Fruit fly (Drosophila melanogaster) whole organism, embryonic: ENCODE results near the gene CG45002.

Experiments
- CG10462 ChIP-seq: fragments of 200-800 bp; sonication (Bioruptor generic); optimal IDR thresholded peaks from 2 replicates; lab custom pipeline; 2016; ENCODE audit warnings: missing biosample characterization, missing genetic modification characterization
- CG10543 ChIP-seq: fragments of 200-800 bp; sonication (Bioruptor generic); optimal IDR thresholded peaks from 3 replicates; lab custom pipeline; 2017; ENCODE audit warnings: missing biosample characterization, mild to moderate bottlenecking, missing genetic modification characterization, moderate library complexity
- CG10565 ChIP-seq: fragments of 200-800 bp; sonication (Bioruptor generic); optimal IDR thresholded peaks from 3 replicates; lab custom pipeline; 2016; ENCODE audit warnings: missing biosample characterization, mild to moderate bottlenecking, missing genetic modification characterization
- CG10654 ChIP-seq: fragments of 200-800 bp; sonication (Bioruptor generic); optimal IDR thresholded peaks from 2 replicates; lab custom pipeline; 2016; ENCODE audit warnings: missing biosample characterization, missing genetic modification characterization
- CG11093 ChIP-seq: fragments of 200-800 bp; sonication (Bioruptor generic); IDR thresholded peaks from 3 replicates; pipeline ENCODE4 v1.3.6; 2022; ENCODE audit warnings: missing biosample characterization, missing genetic modification characterization
- CG12659 ChIP-seq: fragments of 200-800 bp; sonication (Bioruptor generic); optimal IDR thresholded peaks from 3 replicates; lab custom pipeline; 2017; ENCODE audit warnings: mild to moderate bottlenecking, missing biosample characterization, missing genetic modification reagents, missing genetic modification characterization
- CG15601 ChIP-seq: fragments of 200-800 bp; sonication (Bioruptor generic); optimal IDR thresholded peaks from 3 replicates; lab custom pipeline; 2019; ENCODE audit warnings: missing biosample characterization, mild to moderate bottlenecking, missing genetic modification characterization, moderate library complexity
- CG1602 ChIP-seq: fragments of 200-800 bp; sonication (Bioruptor generic); optimal IDR thresholded peaks from 3 replicates; lab custom pipeline; 2016; ENCODE audit warnings: missing biosample characterization, missing genetic modification characterization
- CG16813 ChIP-seq: fragments of 200-800 bp; sonication (Bioruptor generic); IDR thresholded peaks from 3 replicates; pipeline ENCODE4 v1.3.6; 2022; ENCODE audit warnings: missing biosample characterization, missing genetic modification characterization; ENCODE audit not compliant: partially characterized antibody
- CG17829 ChIP-seq: fragments of 200-800 bp; optimal IDR thresholded peaks from 2 replicates; lab custom pipeline; 2019; ENCODE audit warnings: missing biosample characterization, mild to moderate bottlenecking, missing genetic modification characterization, moderate library complexity
- CG17912 ChIP-seq: fragments of 200-800 bp; sonication (Bioruptor generic); optimal IDR thresholded peaks from 2 replicates; lab custom pipeline; 2018; ENCODE audit warnings: missing biosample characterization, mild to moderate bottlenecking, missing genetic modification characterization
- CG30020 ChIP-seq: fragments of 200-800 bp; optimal IDR thresholded peaks from 2 replicates; lab custom pipeline; 2019; ENCODE audit warnings: missing biosample characterization, mild to moderate bottlenecking, missing genetic modification characterization, moderate library complexity
- CG30431 ChIP-seq: fragments of 200-800 bp; sonication (Bioruptor generic); optimal IDR thresholded peaks from 2 replicates; lab custom pipeline; 2017; ENCODE audit warnings: missing biosample characterization, missing genetic modification characterization
- CG31388 ChIP-seq: fragments of 200-800 bp; sonication (Bioruptor generic); optimal IDR thresholded peaks from 2 replicates; lab custom pipeline; 2016; ENCODE audit warnings: missing biosample characterization, missing genetic modification characterization
- CG32772 ChIP-seq: fragments of 200-800 bp; sonication (Bioruptor generic); IDR thresholded peaks from 2 replicates; pipeline ENCODE4 v1.3.6; 2022; ENCODE audit warnings: missing biosample characterization, missing genetic modification characterization
- CG34224 ChIP-seq: fragments of 200-800 bp; sonication (Bioruptor generic); IDR thresholded peaks from 3 replicates; pipeline ENCODE4 v1.3.6; 2022; ENCODE audit warnings: missing biosample characterization, missing genetic modification characterization; ENCODE audit not compliant: partially characterized antibody
- CG6854 ChIP-seq: fragments of 200-800 bp; sonication (Bioruptor generic); optimal IDR thresholded peaks from 3 replicates; lab custom pipeline; 2017; ENCODE audit warnings: missing biosample characterization, mild to moderate bottlenecking, missing genetic modification characterization
- CG7786 ChIP-seq: fragments of 200-800 bp; sonication (Bioruptor generic); optimal IDR thresholded peaks from 2 replicates; lab custom pipeline; 2016; ENCODE audit warnings: missing biosample characterization, missing genetic modification characterization
- CG8089 ChIP-seq: fragments of 200-800 bp; sonication (Bioruptor generic); optimal IDR thresholded peaks from 3 replicates; lab custom pipeline; 2016; ENCODE audit warnings: missing biosample characterization, missing genetic modification characterization
- CG9797 ChIP-seq: fragments of 200-800 bp; sonication (Bioruptor generic); optimal IDR thresholded peaks from 3 replicates; lab custom pipeline; 2018; ENCODE audit warnings: missing biosample characterization, mild to moderate bottlenecking, missing genetic modification characterization
- CG9876 ChIP-seq: fragments of 200-800 bp; sonication (Bioruptor generic); optimal IDR thresholded peaks from 2 replicates; lab custom pipeline; 2016; ENCODE audit warnings: missing biosample characterization, missing genetic modification characterization
- CTCF ChIP-seq: fragments of 200-800 bp; sonication (Bioruptor generic); optimal IDR thresholded peaks from 2 replicates; lab custom pipeline; 2017; ENCODE audit warnings: missing biosample characterization, mild to moderate bottlenecking, missing genetic modification characterization, moderate library complexity
- Chrac-16 ChIP-seq: fragments of 200-800 bp; sonication (Bioruptor generic); optimal IDR thresholded peaks from 3 replicates; lab custom pipeline; 2016; ENCODE audit warnings: missing biosample characterization, missing genetic modification characterization
- Drgx ChIP-seq: fragments of 200-800 bp; sonication (Bioruptor generic); IDR thresholded peaks from 2 replicates; pipeline ENCODE4 v1.3.6; 2022; ENCODE audit warnings: missing biosample characterization, missing genetic modification characterization
- E2f1 ChIP-seq: fragments of 200-800 bp; sonication (Bioruptor generic); IDR thresholded peaks from 2 replicates; pipeline ENCODE4 v1.3.6; 2022; ENCODE audit warnings: missing biosample characterization, missing genetic modification characterization
- ERR ChIP-seq: fragments of 200-800 bp; sonication (Bioruptor generic); optimal IDR thresholded peaks from 2 replicates; lab custom pipeline; 2016; ENCODE audit warnings: missing biosample characterization, missing genetic modification characterization
- Gsc ChIP-seq: fragments of 200-800 bp; sonication (Bioruptor generic); IDR thresholded peaks from 2 replicates; pipeline ENCODE4 v1.3.6; 2022; ENCODE audit warnings: missing biosample characterization, missing genetic modification characterization
- Hr51 ChIP-seq, 2 experiments: fragments of 200-800 bp; sonication (Bioruptor generic); optimal IDR thresholded peaks; 2 replicates in 1 of 2; 3 replicates in 1 of 2; lab custom pipeline; 2016 to 2018; ENCODE audit warnings: missing biosample characterization in 2 of 2, missing genetic modification characterization in 2 of 2, mild to moderate bottlenecking in 1 of 2, moderate library complexity in 1 of 2
- Max ChIP-seq: fragments of 200-800 bp; sonication (Bioruptor generic); optimal IDR thresholded peaks from 2 replicates; lab custom pipeline; 2016; ENCODE audit warnings: missing biosample characterization, mild to moderate bottlenecking, missing genetic modification characterization
- Nf-YA ChIP-seq: fragments of 200-800 bp; sonication (Bioruptor generic); IDR thresholded peaks from 2 replicates; pipeline ENCODE4 v1.3.6; 2022; ENCODE audit warnings: missing biosample characterization, missing genetic modification characterization
- Poxn ChIP-seq: fragments of 200-800 bp; sonication (Bioruptor generic); IDR thresholded peaks from 2 replicates; pipeline ENCODE4 v1.3.6; 2022; ENCODE audit warnings: missing biosample characterization, missing genetic modification characterization
- Sin3A ChIP-seq: fragments of >200 bp; optimal IDR thresholded peaks from 2 replicates; lab custom pipeline; 2018
- Sox102F ChIP-seq: fragments of 200-800 bp; sonication (Bioruptor generic); optimal IDR thresholded peaks from 2 replicates; lab custom pipeline; 2018; ENCODE audit warnings: missing biosample characterization, mild to moderate bottlenecking, missing genetic modification characterization, moderate library complexity
- Spps ChIP-seq: fragments of 200-800 bp; sonication (Bioruptor generic); optimal IDR thresholded peaks from 2 replicates; lab custom pipeline; 2018; ENCODE audit warnings: missing biosample characterization, mild to moderate bottlenecking, missing genetic modification characterization
- TFAM ChIP-seq: fragments of 200-800 bp; sonication (Bioruptor generic); optimal IDR thresholded peaks from 2 replicates; lab custom pipeline; 2017; ENCODE audit warnings: missing biosample characterization, missing genetic modification characterization, inconsistent platforms
- al ChIP-seq: fragments of 200-800 bp; sonication (Bioruptor generic); IDR thresholded peaks from 2 replicates; pipeline ENCODE4 v1.3.6; 2022; ENCODE audit warnings: missing biosample characterization, missing genetic modification characterization
- ato ChIP-seq: fragments of 200-800 bp; sonication (Bioruptor generic); IDR thresholded peaks from 2 replicates; pipeline ENCODE4 v1.3.6; 2022; ENCODE audit warnings: missing biosample characterization, missing genetic modification characterization; ENCODE audit not compliant: partially characterized antibody
- cas ChIP-seq: fragments of 200-800 bp; sonication (Bioruptor generic); IDR thresholded peaks from 2 replicates; pipeline ENCODE4 v1.3.6; 2022; ENCODE audit warnings: missing biosample characterization, missing genetic modification characterization
- ci ChIP-seq: fragments of 200-800 bp; sonication (Bioruptor generic); IDR thresholded peaks from 3 replicates; pipeline ENCODE4 v1.3.6; 2022; ENCODE audit warnings: missing biosample characterization, missing genetic modification characterization
- ewg ChIP-seq: fragments of 200-800 bp; sonication (Bioruptor generic); optimal IDR thresholded peaks from 3 replicates; lab custom pipeline; 2017; ENCODE audit warnings: mild to moderate bottlenecking, missing biosample characterization, missing genetic modification reagents, missing genetic modification characterization
- eyg ChIP-seq: fragments of 200-800 bp; sonication (Bioruptor generic); optimal IDR thresholded peaks from 3 replicates; lab custom pipeline; 2016; ENCODE audit warnings: missing biosample characterization, missing genetic modification characterization
- lov ChIP-seq, 2 experiments: fragments of 200-800 bp in 1 of 2; fragments of >200 bp in 1 of 2; sonication (Bioruptor generic) in 1 of 2; IDR thresholded peaks in 1 of 2; optimal IDR thresholded peaks in 1 of 2; 2 replicates in 1 of 2; 3 replicates in 1 of 2; pipeline versions ENCODE4 v1.3.6 to Lab custom; 2017 to 2022; ENCODE audit warnings: missing biosample characterization in 1 of 2, missing genetic modification characterization in 1 of 2
- oc ChIP-seq: fragments of 200-800 bp; sonication (Bioruptor generic); optimal IDR thresholded peaks from 2 replicates; lab custom pipeline; 2018; ENCODE audit warnings: missing biosample characterization, mild to moderate bottlenecking, missing genetic modification characterization, moderate library complexity
- onecut ChIP-seq: fragments of 200-800 bp; sonication (Bioruptor generic); IDR thresholded peaks from 2 replicates; pipeline ENCODE4 v1.3.6; 2022; ENCODE audit warnings: missing biosample characterization, missing genetic modification characterization
- peb ChIP-seq: fragments of 200-800 bp; sonication (Bioruptor generic); IDR thresholded peaks from 2 replicates; pipeline ENCODE4 v1.3.6; 2022; ENCODE audit warnings: missing biosample characterization, missing genetic modification characterization
- pzg ChIP-seq: fragments of 200-800 bp; sonication (Bioruptor generic); optimal IDR thresholded peaks from 3 replicates; lab custom pipeline; 2018; ENCODE audit warnings: missing biosample characterization, mild to moderate bottlenecking, missing genetic modification characterization, moderate library complexity
- shn ChIP-seq: fragments of 200-800 bp; sonication (Bioruptor generic); optimal IDR thresholded peaks from 3 replicates; lab custom pipeline; 2016; ENCODE audit warnings: missing biosample characterization, missing genetic modification characterization
- ssp ChIP-seq: fragments of 200-800 bp; sonication (Bioruptor generic); IDR thresholded peaks from 2 replicates; pipeline ENCODE4 v1.3.6; 2022; ENCODE audit warnings: missing biosample characterization, missing genetic modification characterization
- sug ChIP-seq: fragments of 200-800 bp; optimal IDR thresholded peaks from 2 replicates; lab custom pipeline; 2019; ENCODE audit warnings: missing biosample characterization, mild to moderate bottlenecking, missing genetic modification characterization, moderate library complexity
- trh ChIP-seq: fragments of 200-800 bp; sonication (Bioruptor generic); optimal IDR thresholded peaks from 2 replicates; lab custom pipeline; 2016; ENCODE audit warnings: missing biosample characterization, missing genetic modification characterization
- vnd ChIP-seq: fragments of 200-800 bp; sonication (Bioruptor generic); IDR thresholded peaks from 3 replicates; pipeline ENCODE4 v1.3.6; 2022; ENCODE audit warnings: missing biosample characterization, missing genetic modification characterization; ENCODE audit not compliant: partially characterized antibody
- wek ChIP-seq: fragments of 200-800 bp; sonication (Bioruptor generic); optimal IDR thresholded peaks from 3 replicates; lab custom pipeline; 2018; ENCODE audit warnings: missing biosample characterization, mild to moderate bottlenecking, missing genetic modification characterization, moderate library complexity

The CG45002 gene

dm6 chrX:17107401-17107916, 40.9 kb upstream of the CG45002 start, which contains the start of gene CG5004 (continued):
- TF ChIP-seq cas (GFP tag; lab: Robert Waterston, UW) (no peak), Poxn (no peak), CG15601 (tag; lab: Kevin White, UChicago) (no peak), CG11093 (GFP tag; lab: Robert Waterston, UW) (no peak), CG10654 (no peak), ERR (GFP tag; lab: Kevin White, UChicago) (no peak), CG9876 (GFP tag; lab: Kevin White, UChicago) (no peak), CG17912 (GFP tag; lab: Kevin White, UChicago) (no peak), Nf-YA (no peak), CG8089 (no peak), ssp (no peak), al (GFP tag; lab: Robert Waterston, UW) (no peak), wek (peak; percentile 35), CG30431 (GFP tag; lab: Kevin White, UChicago) (no peak), CG9797 (GFP tag; lab: Kevin White, UChicago) (peak; percentile 67), Spps (tag; lab: Kevin White, UChicago) (no peak), vnd (GFP tag; lab: Robert Waterston, UW) (0 out of 3 replicates have a peak, but pooled peaks have one; percentile 25), Gsc (GFP tag; lab: Robert Waterston, UW) (no peak), Hr51 (GFP tag; optimal IDR thresholded peaks at IDR 0.05; lab: Kevin White, UChicago) (no peak), CG31388 (no peak), Sox102F (GFP tag; lab: Kevin White, UChicago) (no peak), CG10543 (GFP tag; lab: Kevin White, UChicago) (no peak), Sin3A (lab: Kevin White, UChicago) (peak; percentile 23), pzg (GFP tag; lab: Kevin White, UChicago) (peak; percentile 74), ato (GFP tag; lab: Robert Waterston, UW) (peak; percentile 49; the same call in 1 of the 2 replicates), CG17829 (tag; lab: Kevin White, UChicago) (no peak), E2f1 (GFP tag; lab: Robert Waterston, UW) (no peak), trh (GFP tag; lab: Kevin White, UChicago) (no peak), TFAM (GFP tag; lab: Kevin White, UChicago) (no peak), ewg (GFP tag; lab: Kevin White, UChicago) (no peak), CG10462 (GFP tag; lab: Kevin White, UChicago) (no peak), CG6854 (GFP tag; lab: Kevin White, UChicago) (no peak), Drgx (GFP tag; lab: Robert Waterston, UW) (no peak), Chrac-16 (GFP tag; lab: Kevin White, UChicago) (no peak), CG34224 (GFP tag; lab: Robert Waterston, UW) (peak; percentile 44; the same call in 1 of the 3 replicates), peb (GFP tag; lab: Robert Waterston, UW) (no peak), CG1602 (GFP tag; lab: Kevin White, UChicago) (no peak), sug (tag; lab: Kevin White, UChicago) (no peak), shn (GFP tag; lab: Kevin White, UChicago) (no peak), CG10565 (GFP tag; lab: Kevin White, UChicago) (no peak), CG7786 (GFP tag; lab: Kevin White, UChicago) (no peak), Max (GFP tag; lab: Kevin White, UChicago) (no peak), CG16813 (GFP tag; lab: Robert Waterston, UW) (peak; percentile 55), oc (tag; lab: Kevin White, UChicago) (peak; percentile 18), CG30020 (tag; lab: Kevin White, UChicago) (no peak), onecut (GFP tag; lab: Robert Waterston, UW) (no peak), ci (no peak; the same call in 2 of the 3 replicates), CTCF (GFP tag; lab: Kevin White, UChicago) (no peak), lov (optimal IDR thresholded peaks at IDR 0.05; lab: Kevin White, UChicago) (no peak), lov (GFP tag; IDR thresholded peaks at IDR 0.05; lab: Robert Waterston, UW) (no peak), eyg (GFP tag; lab: Kevin White, UChicago) (no peak), CG12659 (GFP tag; lab: Kevin White, UChicago) (peak; percentile 63), CG32772 (no peak)
